Fruit fly (Drosophila melanogaster): ENCODE measurements around the gene C3G.

Gene C3G

DNA sequence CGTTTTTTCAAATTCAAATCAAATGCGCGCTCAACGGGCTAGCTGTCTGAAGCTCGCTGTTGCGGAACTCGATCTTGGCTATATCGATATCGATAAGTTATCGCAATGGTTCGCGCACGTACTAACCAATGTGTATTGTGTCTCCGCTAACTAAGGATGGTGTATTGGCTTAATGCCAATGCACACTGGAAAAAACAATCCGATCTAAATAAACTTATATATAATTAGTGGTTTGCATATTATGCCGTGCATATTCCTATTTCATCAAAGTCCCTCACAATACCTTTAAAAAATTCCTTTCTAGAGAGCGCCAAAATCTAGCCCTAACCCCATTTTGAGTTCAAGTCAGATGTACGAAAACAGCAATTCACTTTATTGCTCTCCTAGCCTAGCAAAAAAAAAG, 62.2 kb downstream of the C3G start (continued):
- TF ChIP-seq chinmo (GFP tag; IDR thresholded peaks at IDR 0.05; ENCODE audit: partially characterized antibody) (peak; percentile 74; the same call in 1 of the 4 replicates), fu2 (GFP tag; optimal IDR thresholded peaks at IDR 0.05) (no peak), CG15696 (tag; optimal IDR thresholded peaks at IDR 0.05) (no peak), CG17568 (GFP tag; optimal IDR thresholded peaks at IDR 0.05) (no peak), rib (GFP tag; IDR thresholded peaks at IDR 0.05) (peak; percentile 68; the same call in 1 of the 2 replicates), nmo (GFP tag; optimal IDR thresholded peaks at IDR 0.05) (peak; percentile 39), Adf1 (GFP tag; IDR thresholded peaks at IDR 0.05) (0 out of 2 replicates have a peak, but pooled peaks have one; percentile 11), CG7271 (tag; optimal IDR thresholded peaks at IDR 0.05) (no peak), CG9215 (GFP tag; IDR thresholded peaks at IDR 0.05) (no peak), H15 (GFP tag; IDR thresholded peaks at IDR 0.05) (peak; percentile 59; the same call in 2 of the 3 replicates), CG14860 (GFP tag; IDR thresholded peaks at IDR 0.05; ENCODE audit: partially characterized antibody) (peak; percentile 62; the same call in 1 of the 3 replicates), hth (optimal IDR thresholded peaks at IDR 0.05) (no peak), HLH3B (GFP tag; IDR thresholded peaks at IDR 0.05) (peak; percentile 53), H2.0 (GFP tag; IDR thresholded peaks at IDR 0.05) (peak; percentile 50), Antp (GFP tag; optimal IDR thresholded peaks at IDR 0.05) (peak; percentile 33), Mad (GFP tag; optimal IDR thresholded peaks at IDR 0.05) (peak; percentile 45), hkb (optimal IDR thresholded peaks at IDR 0.05) (no peak), hkb (GFP tag; IDR thresholded peaks at IDR 0.05) (peak; percentile 67), cwo (GFP tag; optimal IDR thresholded peaks at IDR 0.05) (no peak), CG1024 (GFP tag; IDR thresholded peaks at IDR 0.05) (peak; percentile 52; the same call in 1 of the 2 replicates), slou (GFP tag; optimal IDR thresholded peaks at IDR 0.05) (peak; percentile 38), CG9932 (GFP tag; IDR thresholded peaks at IDR 0.05) (peak; percentile 81), CG4617 (GFP tag; optimal IDR thresholded peaks at IDR 0.05; ENCODE audit: borderline replicate concordance) (no peak), CG7839 (tag; optimal IDR thresholded peaks at IDR 0.05) (peak; percentile 31), CG10274 (GFP tag; optimal IDR thresholded peaks at IDR 0.05) (no peak), klu (GFP tag; IDR thresholded peaks at IDR 0.05) (0 out of 2 replicates have a peak, but pooled peaks have one; percentile 27), Ravus (GFP tag; IDR thresholded peaks at IDR 0.05) (no peak; the same call in 1 of the 2 replicates), cato (GFP tag; optimal IDR thresholded peaks at IDR 0.05; ENCODE audit: borderline replicate concordance) (no peak), Spps (tag; optimal IDR thresholded peaks at IDR 0.05) (no peak), pros (GFP tag; optimal IDR thresholded peaks at IDR 0.05) (no peak), CG17359 (tag; optimal IDR thresholded peaks at IDR 0.05) (peak; percentile 29), CG9727 (GFP tag; optimal IDR thresholded peaks at IDR 0.05) (peak; percentile 13), NC2β (GFP tag; optimal IDR thresholded peaks at IDR 0.05) (peak; percentile 41), NFAT (GFP tag; IDR thresholded peaks at IDR 0.05) (peak; percentile 52; the same call in 1 of the 2 replicates), so (GFP tag; IDR thresholded peaks at IDR 0.05) (peak; percentile 48; the same call in 1 of the 3 replicates), zen (tag; optimal IDR thresholded peaks at IDR 0.05) (peak; percentile 29), CG7357 (GFP tag; IDR thresholded peaks at IDR 0.05) (0 out of 3 replicates have a peak, but pooled peaks have one; percentile 15), Scr (GFP tag; IDR thresholded peaks at IDR 0.05; ENCODE audit: partially characterized antibody) (peak; percentile 63), CG2199 (GFP tag; IDR thresholded peaks at IDR 0.05) (peak; percentile 54; the same call in 1 of the 3 replicates), CG8924 (tag; optimal IDR thresholded peaks at IDR 0.05) (peak; percentile 36), CG13424 (tag; optimal IDR thresholded peaks at IDR 0.05) (peak; percentile 22), CG6791 (GFP tag; IDR thresholded peaks at IDR 0.05; ENCODE audit: partially characterized antibody) (peak; percentile 83), jigr1 (GFP tag; IDR thresholded peaks at IDR 0.05) (no peak), CG17912 (GFP tag; optimal IDR thresholded peaks at IDR 0.05) (peak; percentile 35), CG1792 (GFP tag; optimal IDR thresholded peaks at IDR 0.05) (no peak), CG8944 (GFP tag; optimal IDR thresholded peaks at IDR 0.05) (no peak), bcd (GFP tag; optimal IDR thresholded peaks at IDR 0.05) (peak; percentile 40), HLH54F (GFP tag; optimal IDR thresholded peaks at IDR 0.05) (peak; percentile 23), CHES-1-like (GFP tag; optimal IDR thresholded peaks at IDR 0.05) (no peak), ftz-f1 (GFP tag; optimal IDR thresholded peaks at IDR 0.05) (peak; percentile 18), CG3838 (GFP tag; optimal IDR thresholded peaks at IDR 0.05) (no peak)

Data from whole organism, embryonic.